Fruit fly (Drosophila melanogaster) whole organism, embryonic: ENCODE data around the gene Ubc7.

Experiments used
- CG11093 ChIP-seq: fragments of 200-800 bp; sonication (Bioruptor generic); IDR thresholded peaks from 3 replicates; pipeline ENCODE4 v1.3.6; 2022; ENCODE audit warnings: missing biosample characterization, missing genetic modification characterization
- CG12104 ChIP-seq: fragments of 200-800 bp; sonication (Bioruptor generic); optimal IDR thresholded peaks from 3 replicates; lab custom pipeline; 2016; ENCODE audit warnings: missing biosample characterization, missing genetic modification characterization
- CG12744 ChIP-seq: fragments of 200-800 bp; sonication (Bioruptor generic); optimal IDR thresholded peaks from 2 replicates; lab custom pipeline; 2016; ENCODE audit warnings: missing biosample characterization, missing genetic modification characterization
- CG13123 ChIP-seq: fragments of 200-800 bp; sonication (Bioruptor generic); optimal IDR thresholded peaks from 2 replicates; lab custom pipeline; 2016; ENCODE audit warnings: missing biosample characterization, missing genetic modification characterization
- CG14441 ChIP-seq: fragments of 200-800 bp; sonication (Bioruptor generic); IDR thresholded peaks from 2 replicates; pipeline ENCODE4 v1.3.6; 2022; ENCODE audit warnings: missing biosample characterization, missing genetic modification characterization
- CG14860 ChIP-seq: fragments of 200-800 bp; sonication (Bioruptor generic); IDR thresholded peaks from 3 replicates; pipeline ENCODE4 v1.3.6; 2022; ENCODE audit warnings: missing biosample characterization, missing genetic modification characterization; ENCODE audit not compliant: partially characterized antibody
- CG15479 ChIP-seq: fragments of 200-800 bp; sonication (Bioruptor generic); optimal IDR thresholded peaks from 3 replicates; lab custom pipeline; 2019; ENCODE audit warnings: missing biosample characterization, mild to moderate bottlenecking, missing genetic modification characterization, moderate library complexity
- CG15601 ChIP-seq: fragments of 200-800 bp; sonication (Bioruptor generic); optimal IDR thresholded peaks from 3 replicates; lab custom pipeline; 2019; ENCODE audit warnings: missing biosample characterization, mild to moderate bottlenecking, missing genetic modification characterization, moderate library complexity
- CG16863 ChIP-seq: fragments of 200-800 bp; sonication (Bioruptor generic); optimal IDR thresholded peaks from 3 replicates; lab custom pipeline; 2016; ENCODE audit warnings: missing biosample characterization, missing genetic modification characterization
- CG17612 ChIP-seq: fragments of 200-800 bp; sonication (Bioruptor generic); IDR thresholded peaks from 2 replicates; pipeline ENCODE4 v1.3.6; 2022; ENCODE audit warnings: missing biosample characterization, missing genetic modification characterization
- CG2202 ChIP-seq: fragments of 200-800 bp; sonication (Bioruptor generic); optimal IDR thresholded peaks from 2 replicates; lab custom pipeline; 2018; ENCODE audit warnings: missing biosample characterization, mild to moderate bottlenecking, missing genetic modification characterization
- CG2875 ChIP-seq: fragments of 200-800 bp; sonication (Bioruptor generic); optimal IDR thresholded peaks from 2 replicates; lab custom pipeline; 2017; ENCODE audit warnings: missing biosample characterization, mild to moderate bottlenecking, missing genetic modification characterization, missing genetic modification reagents
- CG3407 ChIP-seq: fragments of 200-800 bp; sonication (Bioruptor generic); optimal IDR thresholded peaks from 2 replicates; lab custom pipeline; 2018; ENCODE audit warnings: missing biosample characterization, mild to moderate bottlenecking, missing genetic modification characterization
- CG34224 ChIP-seq: fragments of 200-800 bp; sonication (Bioruptor generic); IDR thresholded peaks from 3 replicates; pipeline ENCODE4 v1.3.6; 2022; ENCODE audit warnings: missing biosample characterization, missing genetic modification characterization; ENCODE audit not compliant: partially characterized antibody
- CG3847 ChIP-seq: fragments of 200-800 bp; sonication (Bioruptor generic); IDR thresholded peaks from 2 replicates; pipeline ENCODE4 v1.3.6; 2022; ENCODE audit warnings: missing biosample characterization, missing genetic modification characterization
- CG6683 ChIP-seq: fragments of 200-800 bp; sonication (Bioruptor generic); optimal IDR thresholded peaks from 2 replicates; lab custom pipeline; 2017; ENCODE audit warnings: missing biosample characterization, mild to moderate bottlenecking, missing genetic modification characterization, missing genetic modification reagents
- CG6689 ChIP-seq: fragments of 200-800 bp; sonication (Bioruptor generic); IDR thresholded peaks from 2 replicates; pipeline ENCODE4 v1.3.6; 2022; ENCODE audit warnings: missing biosample characterization, missing genetic modification characterization
- CoRest ChIP-seq: fragments of 200-800 bp; sonication (Bioruptor generic); optimal IDR thresholded peaks from 3 replicates; lab custom pipeline; 2018; ENCODE audit warnings: missing biosample characterization, mild to moderate bottlenecking, missing genetic modification characterization, moderate library complexity
- Doc2 ChIP-seq: fragments of 200-800 bp; sonication (Bioruptor generic); IDR thresholded peaks from 2 replicates; pipeline ENCODE4 v1.3.6; 2022; ENCODE audit warnings: missing biosample characterization, missing genetic modification characterization
- ERR ChIP-seq: fragments of 200-800 bp; sonication (Bioruptor generic); optimal IDR thresholded peaks from 2 replicates; lab custom pipeline; 2016; ENCODE audit warnings: missing biosample characterization, missing genetic modification characterization
- Fer3 ChIP-seq: fragments of 200-800 bp; sonication (Bioruptor generic); optimal IDR thresholded peaks from 2 replicates; lab custom pipeline; 2018; ENCODE audit warnings: missing biosample characterization, mild to moderate bottlenecking, missing genetic modification characterization, moderate library complexity
- Gug ChIP-seq: fragments of 200-800 bp; sonication (Bioruptor generic); IDR thresholded peaks from 4 replicates; pipeline ENCODE4 v1.3.6; 2022; ENCODE audit warnings: missing biosample characterization, missing genetic modification characterization
- H15 ChIP-seq: fragments of 200-800 bp; sonication (Bioruptor generic); IDR thresholded peaks from 3 replicates; pipeline ENCODE4 v1.3.6; 2022; ENCODE audit warnings: missing biosample characterization, missing genetic modification characterization
- HLH3B ChIP-seq: fragments of 200-800 bp; sonication (Bioruptor generic); IDR thresholded peaks from 2 replicates; pipeline ENCODE4 v1.3.6; 2022; ENCODE audit warnings: missing biosample characterization, missing genetic modification characterization
- MTF-1 ChIP-seq: fragments of 200-800 bp; sonication (Bioruptor generic); optimal IDR thresholded peaks from 2 replicates; lab custom pipeline; 2018; ENCODE audit warnings: missing biosample characterization, mild to moderate bottlenecking, missing genetic modification characterization, borderline replicate concordance
- Spps ChIP-seq: fragments of 200-800 bp; sonication (Bioruptor generic); optimal IDR thresholded peaks from 2 replicates; lab custom pipeline; 2018; ENCODE audit warnings: missing biosample characterization, mild to moderate bottlenecking, missing genetic modification characterization
- ac ChIP-seq: fragments of 200-800 bp; sonication (Bioruptor generic); optimal IDR thresholded peaks from 3 replicates; lab custom pipeline; 2017; ENCODE audit warnings: missing biosample characterization, mild to moderate bottlenecking, missing genetic modification characterization
- ase ChIP-seq: fragments of 200-800 bp; sonication (Bioruptor generic); IDR thresholded peaks from 3 replicates; pipeline ENCODE4 v1.3.6; 2022; ENCODE audit warnings: missing biosample characterization, missing genetic modification characterization
- bbx ChIP-seq: fragments of 200-800 bp; sonication (Bioruptor generic); IDR thresholded peaks from 2 replicates; pipeline ENCODE4 v1.3.6; 2022; ENCODE audit warnings: missing biosample characterization, missing genetic modification characterization; ENCODE audit not compliant: partially characterized antibody
- bcd ChIP-seq: fragments of 200-800 bp; sonication (Bioruptor generic); optimal IDR thresholded peaks from 2 replicates; lab custom pipeline; 2017; ENCODE audit warnings: missing biosample characterization, mild to moderate bottlenecking, missing genetic modification characterization
- cas ChIP-seq: fragments of 200-800 bp; sonication (Bioruptor generic); IDR thresholded peaks from 2 replicates; pipeline ENCODE4 v1.3.6; 2022; ENCODE audit warnings: missing biosample characterization, missing genetic modification characterization
- cato ChIP-seq: fragments of 200-800 bp; sonication (Bioruptor generic); optimal IDR thresholded peaks from 2 replicates; lab custom pipeline; 2016; ENCODE audit warnings: missing biosample characterization, missing genetic modification characterization, borderline replicate concordance
- chif ChIP-seq, 2 experiments: fragments of 200-800 bp; sonication (Bioruptor generic); optimal IDR thresholded peaks; 3 replicates each; lab custom pipeline; 2016; ENCODE audit warnings: missing biosample characterization in 2 of 2, missing genetic modification characterization in 2 of 2
- crol ChIP-seq: fragments of 200-800 bp; sonication (Bioruptor generic); IDR thresholded peaks from 2 replicates; pipeline ENCODE4 v1.3.6; 2022; ENCODE audit warnings: missing biosample characterization, missing genetic modification characterization
- da ChIP-seq: fragments of 200-800 bp; sonication (Bioruptor generic); optimal IDR thresholded peaks from 2 replicates; lab custom pipeline; 2016; ENCODE audit warnings: missing biosample characterization, missing genetic modification characterization
- dmrt99B ChIP-seq: fragments of 200-800 bp; sonication (Bioruptor generic); optimal IDR thresholded peaks from 2 replicates; lab custom pipeline; 2018; ENCODE audit warnings: missing biosample characterization, mild to moderate bottlenecking, missing genetic modification characterization, moderate library complexity
- dpn ChIP-seq, 2 experiments: fragments of 200-800 bp; sonication (Bioruptor generic); optimal IDR thresholded peaks; 3 replicates each; lab custom pipeline; 2016; ENCODE audit warnings: missing biosample characterization in 2 of 2, missing genetic modification characterization in 2 of 2
- dysf ChIP-seq: fragments of 200-800 bp; sonication (Bioruptor generic); IDR thresholded peaks from 3 replicates; pipeline ENCODE4 v1.3.6; 2022; ENCODE audit warnings: missing biosample characterization, missing genetic modification characterization
- fu2 ChIP-seq: fragments of 200-800 bp; sonication (Bioruptor generic); optimal IDR thresholded peaks from 2 replicates; lab custom pipeline; 2016; ENCODE audit warnings: missing biosample characterization, missing genetic modification characterization
- knrl ChIP-seq: fragments of 200-800 bp; sonication (Bioruptor generic); IDR thresholded peaks from 3 replicates; pipeline ENCODE4 v1.3.6; 2022; ENCODE audit warnings: missing biosample characterization, missing genetic modification characterization; ENCODE audit not compliant: partially characterized antibody
- lab ChIP-seq: fragments of 200-800 bp; sonication (Bioruptor generic); optimal IDR thresholded peaks from 3 replicates; lab custom pipeline; 2017; ENCODE audit warnings: missing biosample characterization, missing genetic modification characterization, mild to moderate bottlenecking, moderate library complexity, missing genetic modification reagents
- lbe ChIP-seq: fragments of 200-800 bp; sonication (Bioruptor generic); optimal IDR thresholded peaks from 2 replicates; lab custom pipeline; 2016; ENCODE audit warnings: missing biosample characterization, mild to moderate bottlenecking, missing genetic modification characterization
- mam ChIP-seq: fragments of 200-800 bp; sonication (Bioruptor generic); optimal IDR thresholded peaks from 3 replicates; lab custom pipeline; 2016; ENCODE audit warnings: missing biosample characterization, missing genetic modification characterization
- pnt ChIP-seq: fragments of 200-800 bp; sonication (Bioruptor generic); optimal IDR thresholded peaks from 3 replicates; lab custom pipeline; 2016; ENCODE audit warnings: missing biosample characterization, missing genetic modification characterization
- pros ChIP-seq: fragments of 200-800 bp; sonication (Bioruptor generic); optimal IDR thresholded peaks from 3 replicates; lab custom pipeline; 2019; ENCODE audit warnings: missing biosample characterization, mild to moderate bottlenecking, missing genetic modification characterization, moderate library complexity
- row ChIP-seq: fragments of 200-800 bp; sonication (Bioruptor generic); IDR thresholded peaks from 3 replicates; pipeline ENCODE4 v1.3.6; 2022; ENCODE audit warnings: missing biosample characterization, missing genetic modification characterization
- run ChIP-seq: fragments of 200-800 bp; sonication (Bioruptor generic); optimal IDR thresholded peaks from 3 replicates; lab custom pipeline; 2018; ENCODE audit warnings: missing biosample characterization, mild to moderate bottlenecking, missing genetic modification characterization
- stwl ChIP-seq: fragments of 200-800 bp; sonication (Bioruptor generic); optimal IDR thresholded peaks from 3 replicates; lab custom pipeline; 2018; ENCODE audit warnings: missing biosample characterization, mild to moderate bottlenecking, missing genetic modification characterization, moderate library complexity
- tll ChIP-seq, 2 experiments: fragments of 200-800 bp in 1 of 2; fragments of >200 bp in 1 of 2; sonication (Bioruptor generic) in 1 of 2; optimal IDR thresholded peaks; 2 replicates each; lab custom pipeline; 2017 to 2019; ENCODE audit warnings: missing biosample characterization in 2 of 2, missing genetic modification characterization in 2 of 2, mild to moderate bottlenecking in 1 of 2, moderate library complexity in 1 of 2
- trem ChIP-seq: fragments of 200-800 bp; optimal IDR thresholded peaks from 3 replicates; lab custom pipeline; 2019; ENCODE audit warnings: missing biosample characterization, mild to moderate bottlenecking, missing genetic modification characterization, moderate library complexity

Gene Ubc7

DNA sequence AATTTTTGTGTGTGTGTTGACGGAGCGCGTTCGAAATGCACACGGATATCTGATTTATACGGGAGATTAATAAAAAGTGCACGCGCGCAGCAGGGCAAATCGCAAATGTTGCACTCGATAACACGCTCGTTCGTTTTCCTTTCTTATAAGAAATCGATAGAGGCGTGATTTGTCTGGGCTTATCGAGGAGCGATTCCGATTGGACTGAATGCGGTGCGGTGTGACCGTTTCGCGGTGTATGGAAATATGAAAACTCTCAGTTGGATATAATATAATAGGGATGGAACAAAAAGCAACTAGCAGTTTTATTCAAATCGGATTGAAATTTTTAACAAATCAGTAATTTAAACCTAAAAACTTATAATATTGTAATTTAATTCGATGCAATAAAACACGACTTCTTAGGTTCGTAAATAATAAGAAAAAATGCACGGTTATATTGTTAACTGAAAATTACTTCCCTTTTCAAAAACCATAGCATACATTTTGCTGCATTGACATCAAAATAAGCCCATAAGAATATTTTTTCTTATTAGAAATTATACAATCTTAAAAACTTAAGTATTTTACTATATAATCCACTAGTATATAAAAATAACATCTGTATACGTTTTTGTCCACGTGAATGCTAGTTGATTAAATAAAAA, 6.3 kb upstream of the Ubc7 start, which contains the start of gene CanA-14F (continued):
- no peak for TF ChIP-seq mam (GFP tag; lab: Kevin White, UChicago)
- TF ChIP-seq da (GFP tag; lab: Kevin White, UChicago) = no peak
- TF ChIP-seq CG12744 (GFP tag; lab: Kevin White, UChicago) = no peak
- TF ChIP-seq CG17612 (GFP tag; lab: Robert Waterston, UW) = no peak
- TF ChIP-seq CG15479 = no peak
- TF ChIP-seq lab (GFP tag; lab: Kevin White, UChicago) = no peak
- no peak for TF ChIP-seq MTF-1 (GFP tag; lab: Kevin White, UChicago)
- TF ChIP-seq bcd = no peak
- no peak for TF ChIP-seq CG13123 (GFP tag; lab: Kevin White, UChicago)
- no peak for TF ChIP-seq dmrt99B (tag; lab: Kevin White, UChicago)
- no peak for TF ChIP-seq tll (GFP tag; optimal IDR thresholded peaks at IDR 0.05; lab: Kevin White, UChicago)
- no peak for TF ChIP-seq Fer3
- TF ChIP-seq CG3847 (GFP tag; lab: Robert Waterston, UW) = no peak
- no peak for TF ChIP-seq Doc2 (GFP tag; lab: Robert Waterston, UW)
- TF ChIP-seq stwl = peak; percentile 67
- no peak for TF ChIP-seq H15 (GFP tag; lab: Robert Waterston, UW)
- no peak for TF ChIP-seq lbe (GFP tag; lab: Kevin White, UChicago)
- no peak for TF ChIP-seq HLH3B (GFP tag; lab: Robert Waterston, UW)
- TF ChIP-seq pros (GFP tag; lab: Kevin White, UChicago) = no peak
- no peak for TF ChIP-seq Gug (GFP tag; lab: Robert Waterston, UW)
- TF ChIP-seq CG16863 (GFP tag; lab: Kevin White, UChicago) = no peak
- peak; percentile 71 for TF ChIP-seq bbx (GFP tag; lab: Robert Waterston, UW)
- no peak for TF ChIP-seq CG14441 (GFP tag; lab: Robert Waterston, UW)
- TF ChIP-seq fu2 (GFP tag; lab: Kevin White, UChicago) = no peak
- no peak for TF ChIP-seq pnt
- no peak for TF ChIP-seq CG12104
- peak; percentile 50; the same call in 2 of the 3 replicates for TF ChIP-seq CG34224 (GFP tag; lab: Robert Waterston, UW)
- TF ChIP-seq row = peak; percentile 51; the same call in 2 of the 3 replicates
- TF ChIP-seq ase (GFP tag; lab: Robert Waterston, UW) = no peak
- TF ChIP-seq CG11093 (GFP tag; lab: Robert Waterston, UW) = no peak
- TF ChIP-seq ERR = no peak
- TF ChIP-seq Spps (tag; lab: Kevin White, UChicago) = no peak
- no peak for TF ChIP-seq CG3407 (GFP tag; lab: Kevin White, UChicago)
- TF ChIP-seq CG2875 (GFP tag; lab: Kevin White, UChicago) = no peak
- no peak for TF ChIP-seq dysf (GFP tag; lab: Robert Waterston, UW)
- TF ChIP-seq knrl (GFP tag; lab: Robert Waterston, UW) = peak; percentile 61; the same call in 2 of the 3 replicates
- no peak for TF ChIP-seq CG6683 (GFP tag; lab: Kevin White, UChicago)
- TF ChIP-seq ac = no peak
- TF ChIP-seq CG6689 (GFP tag; lab: Robert Waterston, UW) = no peak
- no peak for TF ChIP-seq cato (GFP tag; lab: Kevin White, UChicago)
- peak; percentile 22 for TF ChIP-seq CoRest
- no peak for TF ChIP-seq chif (GFP tag; optimal IDR thresholded peaks at IDR 0.05; lab: Kevin White, UChicago)
- no peak for TF ChIP-seq trem (tag; lab: Kevin White, UChicago)
- TF ChIP-seq dpn (GFP tag; optimal IDR thresholded peaks at IDR 0.05; lab: Kevin White, UChicago) = no peak
- TF ChIP-seq cas = no peak
- no peak for TF ChIP-seq run (tag; lab: Kevin White, UChicago)
- TF ChIP-seq CG14860 (GFP tag; lab: Robert Waterston, UW) = peak; percentile 68
- no peak for TF ChIP-seq CG2202 (tag; lab: Kevin White, UChicago)
- TF ChIP-seq CG15601 (tag; lab: Kevin White, UChicago) = no peak
- TF ChIP-seq crol (GFP tag; lab: Robert Waterston, UW) = no peak
